Fruit fly (Drosophila melanogaster) whole organism, adult: ENCODE data around the gene CG2854.
A peak's percentile ranks its signal among the peaks of the same experiment; 100 is the strongest.

ENCODE experiments used
- CG11617 ChIP-seq: fragments of 200-800 bp; sonication (Bioruptor generic); optimal IDR thresholded peaks from 2 replicates; lab custom pipeline; 2017; ENCODE audit warnings: mild to moderate bottlenecking, missing biosample characterization, missing genetic modification reagents, missing genetic modification characterization
- CG12768 ChIP-seq: fragments of 200-800 bp; sonication (Bioruptor generic); optimal IDR thresholded peaks from 2 replicates; lab custom pipeline; 2017; ENCODE audit warnings: missing biosample characterization, missing genetic modification characterization, mild to moderate bottlenecking, moderate library complexity, missing genetic modification reagents
- CG14711 ChIP-seq: fragments of 200-800 bp; sonication (Bioruptor generic); optimal IDR thresholded peaks from 2 replicates; lab custom pipeline; 2018; ENCODE audit warnings: missing biosample characterization, mild to moderate bottlenecking, missing genetic modification characterization, moderate library complexity
- CG1620 ChIP-seq: fragments of 200-800 bp; sonication (Bioruptor generic); optimal IDR thresholded peaks from 2 replicates; lab custom pipeline; 2016; ENCODE audit warnings: missing biosample characterization, missing genetic modification characterization
- CG33017 ChIP-seq: fragments of 200-800 bp; sonication (Bioruptor generic); optimal IDR thresholded peaks from 2 replicates; lab custom pipeline; 2018; ENCODE audit warnings: missing biosample characterization, mild to moderate bottlenecking, missing genetic modification characterization, moderate library complexity
- CG5204 ChIP-seq: fragments of 200-800 bp; sonication (Bioruptor generic); optimal IDR thresholded peaks from 2 replicates; lab custom pipeline; 2016; ENCODE audit warnings: missing biosample characterization, missing genetic modification characterization
- CG7045 ChIP-seq: fragments of 200-800 bp; sonication (Bioruptor generic); optimal IDR thresholded peaks from 2 replicates; lab custom pipeline; 2017; ENCODE audit warnings: missing biosample characterization, mild to moderate bottlenecking, missing genetic modification characterization
- CG7101 ChIP-seq: fragments of 200-800 bp; sonication (Bioruptor generic); optimal IDR thresholded peaks from 2 replicates; lab custom pipeline; 2018; ENCODE audit warnings: missing biosample characterization, mild to moderate bottlenecking, missing genetic modification characterization, moderate library complexity
- Clk ChIP-seq: fragments of 200-800 bp; sonication (Bioruptor generic); optimal IDR thresholded peaks from 2 replicates; lab custom pipeline; 2017; ENCODE audit warnings: missing biosample characterization, missing genetic modification characterization
- Crg-1 ChIP-seq: fragments of 200-800 bp; sonication (Bioruptor generic); optimal IDR thresholded peaks from 2 replicates; lab custom pipeline; 2016; ENCODE audit warnings: missing biosample characterization, missing genetic modification characterization
- Hr96 ChIP-seq: fragments of 200-800 bp; sonication (Bioruptor generic); optimal IDR thresholded peaks from 2 replicates; lab custom pipeline; 2016; ENCODE audit warnings: missing biosample characterization, missing genetic modification characterization
- Mnt ChIP-seq: fragments of 200-800 bp; sonication (Bioruptor generic); optimal IDR thresholded peaks from 2 replicates; lab custom pipeline; 2016; ENCODE audit warnings: missing biosample characterization, mild to moderate bottlenecking, missing genetic modification characterization
- bab1 ChIP-seq: fragments of 200-800 bp; sonication (Bioruptor generic); optimal IDR thresholded peaks from 3 replicates; lab custom pipeline; 2019; ENCODE audit warnings: missing biosample characterization, mild to moderate bottlenecking, missing genetic modification characterization, moderate library complexity
- cic ChIP-seq: fragments of 200-800 bp; sonication (Bioruptor generic); optimal IDR thresholded peaks from 2 replicates; lab custom pipeline; 2017; ENCODE audit warnings: missing biosample characterization, mild to moderate bottlenecking, missing genetic modification characterization, moderate library complexity
- cnc ChIP-seq, 2 experiments: fragments of >200 bp; optimal IDR thresholded peaks; 2 replicates each; lab custom pipeline; 2017
- kay ChIP-seq: fragments of 200-800 bp; sonication (Bioruptor generic); peaks from one replicate; lab custom pipeline; 2016; ENCODE audit warnings: missing biosample characterization, missing genetic modification characterization, borderline replicate concordance
- ovo ChIP-seq: fragments of 200-800 bp; sonication (Bioruptor generic); optimal IDR thresholded peaks from 2 replicates; lab custom pipeline; 2016; ENCODE audit warnings: missing biosample characterization, missing genetic modification characterization
- pad ChIP-seq: fragments of 200-800 bp; sonication (Bioruptor generic); optimal IDR thresholded peaks from 3 replicates; lab custom pipeline; 2017; ENCODE audit warnings: missing biosample characterization, missing genetic modification characterization, mild to moderate bottlenecking, moderate library complexity, missing genetic modification reagents
- tj ChIP-seq: fragments of 200-800 bp; sonication (Bioruptor generic); optimal IDR thresholded peaks from 3 replicates; lab custom pipeline; 2017; ENCODE audit warnings: missing biosample characterization, mild to moderate bottlenecking, missing genetic modification characterization, moderate library complexity
- toe ChIP-seq: fragments of 200-800 bp; sonication (Bioruptor generic); optimal IDR thresholded peaks from 2 replicates; lab custom pipeline; 2016; ENCODE audit warnings: missing biosample characterization, missing genetic modification characterization

CG2854 gene

dm6 chrX:2306760-2307159, 20.2 kb upstream of the CG2854 start:
- no peak for TF ChIP-seq CG11617
- no peak for TF ChIP-seq ovo
- no peak for TF ChIP-seq pad
- TF ChIP-seq cic: no peak
- no peak for TF ChIP-seq Clk (GFP tag; lab: Kevin White, UChicago)
- no peak for TF ChIP-seq Hr96 (GFP tag; lab: Kevin White, UChicago)
- no peak for TF ChIP-seq Crg-1

dm6 chrX:2307564-2307963, 19.4 kb upstream of the CG2854 start:
- TF ChIP-seq CG33017 (tag; lab: Kevin White, UChicago) (no peak), tj (GFP tag; lab: Kevin White, UChicago) (no peak)

dm6 chrX:2308403-2308965, 18.4 kb upstream of the CG2854 start:
- no peak for TF ChIP-seq CG1620 (GFP tag; lab: Kevin White, UChicago)
- TF ChIP-seq CG7101 (tag; lab: Kevin White, UChicago): no peak
- TF ChIP-seq Hr96 (GFP tag; lab: Kevin White, UChicago): no peak
- TF ChIP-seq kay (GFP tag; lab: Kevin White, UChicago): no peak
- TF ChIP-seq Clk (GFP tag; lab: Kevin White, UChicago): no peak
- no peak for TF ChIP-seq CG14711 (tag; lab: Kevin White, UChicago)
- TF ChIP-seq toe (GFP tag; lab: Kevin White, UChicago): no peak
- no peak for TF ChIP-seq cnc (optimal IDR thresholded peaks at IDR 0.05; lab: Kevin White, UChicago)
- TF ChIP-seq CG11617: no peak
- no peak for TF ChIP-seq CG7045 (GFP tag; lab: Kevin White, UChicago)
- TF ChIP-seq Crg-1: no peak
- no peak for TF ChIP-seq pad
- no peak for TF ChIP-seq Mnt (GFP tag; lab: Kevin White, UChicago)
- TF ChIP-seq cic: no peak
- no peak for TF ChIP-seq tj (GFP tag; lab: Kevin White, UChicago)
- TF ChIP-seq ovo: no peak
- TF ChIP-seq CG12768 (GFP tag; lab: Kevin White, UChicago): no peak
- TF ChIP-seq bab1 (GFP tag; lab: Kevin White, UChicago): no peak
- TF ChIP-seq CG33017 (tag; lab: Kevin White, UChicago): no peak

dm6 chrX:2317347-2317832, 9.5 kb upstream of the CG2854 start:
- TF ChIP-seq CG14711 (tag; lab: Kevin White, UChicago): no peak
- no peak for TF ChIP-seq CG1620 (GFP tag; lab: Kevin White, UChicago)
- TF ChIP-seq Clk (GFP tag; lab: Kevin White, UChicago): no peak
- peak; percentile 98 for TF ChIP-seq pad
- TF ChIP-seq Crg-1: no peak
- no peak for TF ChIP-seq CG7045 (GFP tag; lab: Kevin White, UChicago)
- no peak for TF ChIP-seq Hr96 (GFP tag; lab: Kevin White, UChicago)
- TF ChIP-seq cnc (optimal IDR thresholded peaks at IDR 0.05; lab: Kevin White, UChicago): no peak
- no peak for TF ChIP-seq toe (GFP tag; lab: Kevin White, UChicago)
- TF ChIP-seq CG33017 (tag; lab: Kevin White, UChicago): no peak
- TF ChIP-seq kay (GFP tag; lab: Kevin White, UChicago): no peak
- peak; percentile 14 for TF ChIP-seq Mnt (GFP tag; lab: Kevin White, UChicago)
- TF ChIP-seq CG11617: no peak
- TF ChIP-seq CG7101 (tag; lab: Kevin White, UChicago): peak; percentile 7
- TF ChIP-seq CG12768 (GFP tag; lab: Kevin White, UChicago): no peak
- peak; percentile 71 for TF ChIP-seq tj (GFP tag; lab: Kevin White, UChicago)
- TF ChIP-seq cic: no peak
- no peak for TF ChIP-seq CG5204 (GFP tag; lab: Kevin White, UChicago)
- peak; percentile 15 for TF ChIP-seq bab1 (GFP tag; lab: Kevin White, UChicago)
- TF ChIP-seq ovo: no peak

dm6 chrX:2318369-2318768, 8.6 kb upstream of the CG2854 start:
- TF ChIP-seq kay (GFP tag; lab: Kevin White, UChicago): no peak
- no peak for TF ChIP-seq Clk (GFP tag; lab: Kevin White, UChicago)
- TF ChIP-seq ovo: no peak
- TF ChIP-seq pad: no peak
- TF ChIP-seq CG5204 (GFP tag; lab: Kevin White, UChicago): no peak
- no peak for TF ChIP-seq Crg-1
- no peak for TF ChIP-seq Hr96 (GFP tag; lab: Kevin White, UChicago)
- no peak for TF ChIP-seq CG11617
- TF ChIP-seq toe (GFP tag; lab: Kevin White, UChicago): no peak
- no peak for TF ChIP-seq CG33017 (tag; lab: Kevin White, UChicago)

- no peak for TF ChIP-seq cic
- no peak for TF ChIP-seq pad
- no peak for TF ChIP-seq CG5204 (GFP tag; lab: Kevin White, UChicago)
- no peak for TF ChIP-seq cnc (optimal IDR thresholded peaks at IDR 0.05; lab: Kevin White, UChicago)
- no peak for TF ChIP-seq Hr96 (GFP tag; lab: Kevin White, UChicago)
- TF ChIP-seq Clk (GFP tag; lab: Kevin White, UChicago): no peak
- TF ChIP-seq toe (GFP tag; lab: Kevin White, UChicago): no peak
- no peak for TF ChIP-seq ovo
- TF ChIP-seq Mnt (GFP tag; lab: Kevin White, UChicago): no peak
- no peak for TF ChIP-seq Crg-1
- TF ChIP-seq CG1620 (GFP tag; lab: Kevin White, UChicago): no peak
- no peak for TF ChIP-seq CG33017 (tag; lab: Kevin White, UChicago)
- no peak for TF ChIP-seq kay (GFP tag; lab: Kevin White, UChicago)
- TF ChIP-seq CG14711 (tag; lab: Kevin White, UChicago): no peak
- no peak for TF ChIP-seq CG11617
- no peak for TF ChIP-seq tj (GFP tag; lab: Kevin White, UChicago)
- TF ChIP-seq bab1 (GFP tag; lab: Kevin White, UChicago): no peak
- TF ChIP-seq CG7101 (tag; lab: Kevin White, UChicago): no peak
Measured at dm6 chrX:2319783-2320182, 7.1 kb upstream of the CG2854 start.
